Worm (Caenorhabditis elegans) whole organism, young adult: ENCODE measurements around the gene tbx-35.

ENCODE experiments used
- B0035.1 ChIP-seq: sonication (generic microtip); optimal IDR thresholded peaks from 2 replicates; lab custom pipeline; 2016; ENCODE audit warnings: missing genetic modification characterization, mild to moderate bottlenecking, missing compliant biosample characterization, missing genotype, missing genetic modification reagents
- D2030.7 ChIP-seq: fragments of 200-800 bp; sonication (Bioruptor generic); IDR thresholded peaks from 2 replicates; pipeline ENCODE4 v1.3.6; 2022; ENCODE audit warnings: missing genetic modification reagents, missing genetic modification characterization, missing compliant biosample characterization
- F10E7.11 ChIP-seq: sonication (generic microtip); optimal IDR thresholded peaks from 2 replicates; lab custom pipeline; 2017; ENCODE audit warnings: mild to moderate bottlenecking, missing genetic modification characterization, moderate library complexity, missing compliant biosample characterization
- F22D6.2 ChIP-seq: sonication (generic microtip); optimal IDR thresholded peaks from 2 replicates; lab custom pipeline; 2016; ENCODE audit warnings: mild to moderate bottlenecking, missing genetic modification characterization, missing compliant biosample characterization
- F55B11.4 ChIP-seq: sonication (generic microtip); optimal IDR thresholded peaks from 2 replicates; lab custom pipeline; 2016; ENCODE audit warnings: missing compliant biosample characterization, missing genetic modification characterization, borderline replicate concordance; ENCODE audit not compliant: insufficient read depth
- F57C9.4 ChIP-seq: sonication (generic microtip); optimal IDR thresholded peaks from 2 replicates; lab custom pipeline; 2017; ENCODE audit warnings: mild to moderate bottlenecking, missing genetic modification characterization, missing compliant biosample characterization
- K11D2.4 ChIP-seq: fragments of 200-800 bp; sonication (Bioruptor generic); IDR thresholded peaks from 2 replicates; pipeline ENCODE4 v1.3.6; 2022; ENCODE audit warnings: missing genetic modification reagents, missing genetic modification characterization, missing compliant biosample characterization
- K12H6.12 ChIP-seq: fragments of 200-800 bp; sonication (Bioruptor generic); optimal IDR thresholded peaks from 2 replicates; lab custom pipeline; 2018; ENCODE audit warnings: mild to moderate bottlenecking, missing genetic modification characterization, missing compliant biosample characterization
- T26A5.8 ChIP-seq: sonication (generic microtip); optimal IDR thresholded peaks from 2 replicates; lab custom pipeline; 2016; ENCODE audit warnings: missing genetic modification characterization, missing compliant biosample characterization
- Y53G8AR.9 ChIP-seq: fragments of 200-800 bp; sonication (Bioruptor generic); conservative IDR thresholded peaks from 2 replicates; pipeline ENCODE4 v1.3.6; 2022; ENCODE audit warnings: missing genetic modification reagents, missing genetic modification characterization, missing compliant biosample characterization
- ZK185.1 ChIP-seq: sonication (generic microtip); optimal IDR thresholded peaks from 2 replicates; lab custom pipeline; 2016; ENCODE audit warnings: mild to moderate bottlenecking, missing genetic modification characterization, missing compliant biosample characterization; ENCODE audit not compliant: poor library complexity, severe bottlenecking
- atf-7 ChIP-seq: sonication (generic microtip); optimal IDR thresholded peaks from 2 replicates; lab custom pipeline; 2017; ENCODE audit warnings: mild to moderate bottlenecking, missing genetic modification characterization, missing compliant biosample characterization
- attf-5 ChIP-seq: fragments of 200-800 bp; sonication (Bioruptor generic); optimal IDR thresholded peaks from 2 replicates; lab custom pipeline; 2018; ENCODE audit warnings: mild to moderate bottlenecking, missing genetic modification characterization, missing compliant biosample characterization
- ccch-3 ChIP-seq: fragments of 200-800 bp; sonication (Bioruptor generic); optimal IDR thresholded peaks from 2 replicates; lab custom pipeline; 2018; ENCODE audit warnings: mild to moderate bottlenecking, missing genetic modification characterization, missing compliant biosample characterization
- ceh-79 ChIP-seq: sonication (generic microtip); optimal IDR thresholded peaks from 2 replicates; lab custom pipeline; 2017; ENCODE audit warnings: mild to moderate bottlenecking, missing genetic modification characterization, missing compliant biosample characterization
- chd-7 ChIP-seq: sonication (generic microtip); optimal IDR thresholded peaks from 2 replicates; lab custom pipeline; 2016; ENCODE audit warnings: mild to moderate bottlenecking, missing genetic modification characterization, moderate library complexity, missing compliant biosample characterization
- dox-1 ChIP-seq: fragments of 200-800 bp; sonication (Bioruptor generic); IDR thresholded peaks from 2 replicates; pipeline ENCODE4 v1.3.6; 2022; ENCODE audit warnings: missing genetic modification reagents, missing genetic modification characterization, missing compliant biosample characterization
- dpff-1 ChIP-seq: sonication (generic microtip); optimal IDR thresholded peaks from 2 replicates; lab custom pipeline; 2017; ENCODE audit warnings: mild to moderate bottlenecking, missing genetic modification characterization, missing compliant biosample characterization
- efl-1 ChIP-seq: fragments of 150-350 bp; optimal IDR thresholded peaks from 2 replicates; lab custom pipeline; 2014; ENCODE audit warnings: missing biosample characterization, missing genetic modification reagents, missing genetic modification characterization
- egl-44 ChIP-seq: fragments of 200-800 bp; sonication (Bioruptor generic); IDR thresholded peaks from 2 replicates; pipeline ENCODE4 v1.3.6; 2022; ENCODE audit warnings: missing genetic modification reagents, missing genetic modification characterization, missing compliant biosample characterization
- egrh-3 ChIP-seq: fragments of 200-800 bp; sonication (Bioruptor generic); IDR thresholded peaks from 2 replicates; pipeline ENCODE4 v1.3.6; 2022; ENCODE audit warnings: missing genetic modification reagents, missing genetic modification characterization, missing compliant biosample characterization
- him-1 ChIP-seq: sonication (generic microtip); optimal IDR thresholded peaks from 2 replicates; lab custom pipeline; 2016; ENCODE audit warnings: missing genotype, missing genetic modification reagents, missing genetic modification characterization, missing compliant biosample characterization
- hlh-12 ChIP-seq: sonication (generic microtip); optimal IDR thresholded peaks from 2 replicates; lab custom pipeline; 2016; ENCODE audit warnings: missing genetic modification characterization, missing compliant biosample characterization
- hrde-1 ChIP-seq: sonication (generic microtip); optimal IDR thresholded peaks from 2 replicates; lab custom pipeline; 2016; ENCODE audit warnings: missing genetic modification characterization, mild to moderate bottlenecking, missing compliant biosample characterization, moderate library complexity, missing genotype, missing genetic modification reagents, borderline replicate concordance
- hsf-1 ChIP-seq: fragments of 200-800 bp; sonication (Bioruptor generic); IDR thresholded peaks from 2 replicates; pipeline ENCODE4 v1.3.6; 2022; ENCODE audit warnings: missing genetic modification reagents, missing genetic modification characterization, missing compliant biosample characterization
- lin-35 ChIP-seq, 3 experiments: fragments of 150-350 bp in 2 of 3; sonication (generic microtip) in 1 of 3; optimal IDR thresholded peaks; 2 replicates each; lab custom pipeline; 2014 to 2018; ENCODE audit warnings: missing biosample characterization in 3 of 3, missing genetic modification characterization in 3 of 3, missing genetic modification reagents in 3 of 3
- madf-10 ChIP-seq: sonication (generic microtip); optimal IDR thresholded peaks from 2 replicates; lab custom pipeline; 2016; ENCODE audit warnings: mild to moderate bottlenecking, missing genetic modification characterization, missing compliant biosample characterization
- madf-3 ChIP-seq: fragments of 200-800 bp; sonication (Bioruptor generic); IDR thresholded peaks from 2 replicates; pipeline ENCODE4 v1.3.6; 2022; ENCODE audit warnings: missing genetic modification reagents, missing genetic modification characterization, missing compliant biosample characterization
- madf-6 ChIP-seq: fragments of 200-800 bp; sonication (Bioruptor generic); IDR thresholded peaks from 2 replicates; pipeline ENCODE4 v1.3.6; 2022; ENCODE audit warnings: missing genetic modification reagents, missing genetic modification characterization, missing compliant biosample characterization
- madf-8 ChIP-seq: fragments of 200-800 bp; sonication (Bioruptor generic); conservative IDR thresholded peaks from 2 replicates; pipeline ENCODE4 v1.3.6; 2022; ENCODE audit warnings: missing genetic modification reagents, missing genetic modification characterization, missing compliant biosample characterization
- mcd-1 ChIP-seq: fragments of 200-800 bp; sonication (Bioruptor generic); IDR thresholded peaks from 2 replicates; pipeline ENCODE4 v1.3.6; 2022; ENCODE audit warnings: missing genetic modification reagents, missing genetic modification characterization, missing compliant biosample characterization
- nfyb-1 ChIP-seq: fragments of 200-800 bp; sonication (Bioruptor generic); IDR thresholded peaks from 2 replicates; pipeline ENCODE4 v1.3.6; 2022; ENCODE audit warnings: missing genetic modification reagents, missing genetic modification characterization, missing compliant biosample characterization
- nhr-179 ChIP-seq: sonication (generic microtip); optimal IDR thresholded peaks from 2 replicates; lab custom pipeline; 2016; ENCODE audit warnings: mild to moderate bottlenecking, missing genetic modification characterization, missing compliant biosample characterization
- nhr-80 ChIP-seq: sonication (generic microtip); optimal IDR thresholded peaks from 2 replicates; lab custom pipeline; 2016; ENCODE audit warnings: missing genetic modification characterization, missing compliant biosample characterization
- nhr-90 ChIP-seq: sonication (generic microtip); optimal IDR thresholded peaks from 2 replicates; lab custom pipeline; 2016; ENCODE audit warnings: missing genotype, mild to moderate bottlenecking, missing genetic modification characterization, missing compliant biosample characterization
- rec-8 ChIP-seq, 2 experiments: sonication (generic microtip); optimal IDR thresholded peaks; 2 replicates each; lab custom pipeline; 2016; ENCODE audit warnings: mild to moderate bottlenecking in 2 of 2, missing genetic modification characterization in 2 of 2, missing genetic modification reagents in 2 of 2, missing genotype in 2 of 2, missing biosample characterization in 1 of 2, missing compliant biosample characterization in 1 of 2, moderate library complexity in 1 of 2
- rpc-1 ChIP-seq, 2 experiments: fragments of 150-350 bp in 1 of 2; sonication (generic microtip) in 1 of 2; optimal IDR thresholded peaks; 2 replicates each; lab custom pipeline; 2014 to 2018; ENCODE audit warnings: missing biosample characterization in 1 of 2, missing genetic modification characterization in 1 of 2, missing genetic modification reagents in 1 of 2, missing genotype in 1 of 2
- snpc-4 ChIP-seq, 5 experiments: fragments of 150-350 bp in 1 of 5; sonication (generic microtip) in 4 of 5; optimal IDR thresholded peaks; 2 replicates each; lab custom pipeline; 2014 to 2018; ENCODE audit warnings: missing genetic modification characterization in 5 of 5, missing biosample characterization in 3 of 5, antibody characterized with exemption in 2 of 5, mild to moderate bottlenecking in 2 of 5, missing compliant biosample characterization in 2 of 5, missing genotype in 2 of 5, moderate library complexity in 2 of 5, missing genetic modification reagents in 1 of 5
- sptf-2 ChIP-seq: fragments of 200-800 bp; sonication (Bioruptor generic); optimal IDR thresholded peaks from 2 replicates; lab custom pipeline; 2018; ENCODE audit warnings: mild to moderate bottlenecking, missing genetic modification characterization, missing compliant biosample characterization
- unc-62 ChIP-seq: fragments of 150-350 bp; optimal IDR thresholded peaks from 2 replicates; lab custom pipeline; 2014; ENCODE audit warnings: missing biosample characterization, missing genetic modification reagents, missing genetic modification characterization
- ztf-18 ChIP-seq: sonication (generic microtip); optimal IDR thresholded peaks from 2 replicates; lab custom pipeline; 2016; ENCODE audit warnings: missing genotype, mild to moderate bottlenecking, missing genetic modification characterization, missing compliant biosample characterization
- ztf-6 ChIP-seq: fragments of 200-800 bp; sonication (Bioruptor generic); IDR thresholded peaks from 2 replicates; pipeline ENCODE4 v1.3.6; 2022; ENCODE audit warnings: missing genetic modification reagents, missing genetic modification characterization, missing compliant biosample characterization

The tbx-35 gene

ce11 chrII:5505820-5506287 lies 19.3 kb downstream of the tbx-35 start, which contains the start of gene npp-24:
Gene npp-24 (plus strand): TSS chrII:5505870.
- no peak for TF ChIP-seq hlh-12
- peak in 1 of 3 experiments; percentile 43 for TF ChIP-seq lin-35 (GFP tag; optimal IDR thresholded peaks at IDR 0.05; lab: Kevin White, UChicago)

ce11 chrII:5503760-5504159 lies 21.4 kb downstream of the tbx-35 start, which contains the start of gene cyp-44A1:
Gene cyp-44A1 (plus strand): TSS chrII:5504044.
- TF ChIP-seq hrde-1 (tag; lab: Kevin White, UChicago) (no peak), madf-6 (GFP tag; lab: Robert Waterston, UW) (no peak), dox-1 (no peak), nhr-90 (tag; lab: Kevin White, UChicago) (no peak), nhr-80 (no peak), chd-7 (tag; lab: Kevin White, UChicago) (no peak), F55B11.4 (tag; lab: Kevin White, UChicago) (no peak), rpc-1 (optimal IDR thresholded peaks at IDR 0.05; lab: Kevin White, UChicago) (no peak), rpc-1 (tag; optimal IDR thresholded peaks at IDR 0.05; lab: Kevin White, UChicago) (no peak), madf-3 (GFP tag; lab: Robert Waterston, UW) (no peak), F22D6.2 (tag; lab: Kevin White, UChicago) (no peak), madf-10 (tag; lab: Kevin White, UChicago) (no peak), hsf-1 (no peak), B0035.1 (tag; lab: Kevin White, UChicago) (no peak), him-1 (tag; lab: Kevin White, UChicago) (no peak), egl-44 (GFP tag; lab: Robert Waterston, UW) (no peak), K11D2.4 (GFP tag; lab: Robert Waterston, UW) (no peak), nfyb-1 (GFP tag; lab: Robert Waterston, UW) (no peak), K12H6.12 (tag; lab: Kevin White, UChicago) (no peak), Y53G8AR.9 (no peak)

ce11 chrII:5500986-5501657 lies 24.1 kb downstream of the tbx-35 start, which contains the start of gene F12A10.8:
Gene F12A10.8 (minus strand): TSS chrII:5501064.
- no peak for TF ChIP-seq nhr-179 (tag; lab: Kevin White, UChicago)
- peak; percentile 46; the same call in 1 of the 2 replicates for TF ChIP-seq mcd-1
- TF ChIP-seq hrde-1 (tag; lab: Kevin White, UChicago): no peak
- peak; percentile 67 for TF ChIP-seq madf-8 (GFP tag; lab: Robert Waterston, UW)
- TF ChIP-seq F10E7.11: no peak
- TF ChIP-seq egrh-3 (GFP tag; lab: Robert Waterston, UW): no peak
- no peak for TF ChIP-seq ceh-79 (tag; lab: Kevin White, UChicago)
- TF ChIP-seq snpc-4 (GFP tag; optimal IDR thresholded peaks at IDR 0.05; lab: Kevin White, UChicago): peak; percentile 22
- no peak for TF ChIP-seq snpc-4 (tag; optimal IDR thresholded peaks at IDR 0.05; lab: Kevin White, UChicago)
- no peak for TF ChIP-seq ZK185.1 (tag; lab: Kevin White, UChicago)
- no peak for TF ChIP-seq rec-8 (tag; optimal IDR thresholded peaks at IDR 0.05; lab: Kevin White, UChicago)
- no peak for TF ChIP-seq F22D6.2 (tag; lab: Kevin White, UChicago)
- TF ChIP-seq ztf-18 (tag; lab: Kevin White, UChicago): no peak
- no peak for TF ChIP-seq dpff-1 (tag; lab: Kevin White, UChicago)
- no peak for TF ChIP-seq Y53G8AR.9
- no peak for TF ChIP-seq sptf-2 (GFP tag; lab: Kevin White, UChicago)
- no peak for TF ChIP-seq ztf-6
- no peak for TF ChIP-seq attf-5 (GFP tag; lab: Kevin White, UChicago)
- no peak for TF ChIP-seq K12H6.12 (tag; lab: Kevin White, UChicago)
- no peak for TF ChIP-seq T26A5.8 (tag; lab: Kevin White, UChicago)
- TF ChIP-seq efl-1 (GFP tag; lab: Kevin White, UChicago): peak; percentile 80
- no peak for TF ChIP-seq atf-7 (tag; lab: Kevin White, UChicago)
- TF ChIP-seq rpc-1 (optimal IDR thresholded peaks at IDR 0.05; lab: Kevin White, UChicago): no peak
- no peak for TF ChIP-seq rpc-1 (tag; optimal IDR thresholded peaks at IDR 0.05; lab: Kevin White, UChicago)
- no peak for TF ChIP-seq F57C9.4
- peak in 1 of 3 experiments; percentile 60 for TF ChIP-seq lin-35 (GFP tag; optimal IDR thresholded peaks at IDR 0.05; lab: Kevin White, UChicago)
- TF ChIP-seq ccch-3: no peak
- no peak for TF ChIP-seq hsf-1
- peak; percentile 58; the same call in 1 of the 2 replicates for TF ChIP-seq D2030.7 (GFP tag; lab: Robert Waterston, UW)
- no peak for TF ChIP-seq unc-62 (GFP tag; lab: Kevin White, UChicago)
